Fruit fly (Drosophila melanogaster) whole organism, larva: ENCODE data around the gene Bsg.
A peak's percentile ranks its signal among the peaks of the same experiment; 100 is the strongest.

Source experiments
- noc ChIP-seq: fragments of 200-800 bp; sonication (Bioruptor generic); optimal IDR thresholded peaks from 3 replicates; lab custom pipeline; 2019; ENCODE audit warnings: missing biosample characterization, mild to moderate bottlenecking, missing genetic modification characterization, moderate library complexity

The Bsg gene

DNA sequence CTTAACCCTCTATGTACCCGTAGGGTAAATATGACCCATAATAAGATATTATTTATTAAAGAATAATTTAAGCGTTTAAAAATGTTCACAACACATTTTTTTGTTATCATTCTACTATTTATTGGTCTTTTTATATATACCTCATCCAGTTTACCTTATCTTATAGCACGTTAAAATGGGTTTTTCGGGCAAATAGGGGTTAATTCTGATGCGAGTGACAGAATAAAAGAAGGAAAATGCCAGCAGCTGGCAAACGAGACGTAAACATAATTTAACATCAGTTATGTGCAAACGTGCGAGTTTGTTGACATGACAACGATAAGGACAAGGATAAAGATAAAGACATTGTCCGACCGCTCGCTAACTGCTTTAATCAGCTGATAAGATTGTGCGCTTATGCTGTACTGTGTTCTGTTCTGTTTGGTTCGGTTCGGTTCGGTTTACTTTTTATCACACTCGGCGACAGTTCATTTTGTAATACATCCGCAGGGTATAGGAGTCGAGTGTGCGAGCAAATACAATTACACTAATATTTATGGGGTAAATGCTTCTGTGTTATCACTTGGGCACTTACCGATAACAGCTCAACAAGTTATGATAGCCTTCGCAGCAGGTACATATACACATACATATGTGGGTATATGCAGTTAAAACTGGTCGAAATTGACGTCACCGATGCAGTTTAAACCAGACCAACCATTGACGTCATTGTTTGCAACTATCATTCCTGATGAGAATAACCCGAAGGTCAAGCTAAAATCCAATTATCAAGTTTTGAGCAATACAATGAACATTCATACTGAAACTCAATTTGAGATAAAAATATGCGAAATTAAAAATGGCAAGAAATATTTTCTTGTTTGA, 17.5 kb downstream of the Bsg start:
- TF ChIP-seq noc (tag; lab: Kevin White, UChicago): peak; percentile 64

DNA sequence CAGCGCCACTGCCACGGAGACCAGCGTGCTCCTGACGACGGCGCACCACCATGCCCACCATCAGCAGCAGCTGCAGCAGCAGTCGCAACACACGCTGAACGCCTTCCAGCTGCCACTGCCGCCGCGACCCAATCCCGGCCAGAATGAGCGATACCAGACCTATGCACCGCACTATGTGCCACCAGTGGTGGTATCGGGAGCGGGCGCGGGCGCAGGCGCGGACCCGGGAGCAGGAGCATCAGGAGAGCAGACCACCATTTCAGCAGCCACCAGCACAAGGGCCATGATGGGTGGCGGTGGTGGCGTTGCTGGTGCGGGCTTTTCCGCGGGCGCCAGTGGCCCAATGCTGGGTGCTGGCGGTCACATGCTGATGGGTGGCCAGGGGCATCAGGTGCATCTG, 19.9 kb downstream of the Bsg start:
- TF ChIP-seq noc (tag; lab: Kevin White, UChicago): no peak

DNA sequence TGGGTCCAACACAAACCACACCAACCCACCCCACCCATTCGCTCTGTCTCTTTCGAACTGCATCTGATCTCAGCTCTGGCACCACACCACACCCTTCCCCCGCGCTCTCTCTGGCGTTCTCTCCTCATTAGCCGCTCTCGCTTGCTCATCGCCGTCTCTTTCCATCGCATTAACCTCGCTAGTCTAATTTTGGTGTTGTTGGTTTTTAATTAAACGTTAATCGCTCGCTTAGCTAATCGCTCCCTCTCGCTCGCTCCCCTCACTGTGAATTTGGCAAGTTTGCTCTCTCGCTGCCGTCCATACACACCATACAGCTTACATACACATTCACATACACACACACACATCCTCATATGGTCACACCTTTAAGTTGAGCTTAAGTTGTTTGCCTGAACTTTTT, 20.9 kb downstream of the Bsg start:
- TF ChIP-seq noc (tag; lab: Kevin White, UChicago): no peak

DNA sequence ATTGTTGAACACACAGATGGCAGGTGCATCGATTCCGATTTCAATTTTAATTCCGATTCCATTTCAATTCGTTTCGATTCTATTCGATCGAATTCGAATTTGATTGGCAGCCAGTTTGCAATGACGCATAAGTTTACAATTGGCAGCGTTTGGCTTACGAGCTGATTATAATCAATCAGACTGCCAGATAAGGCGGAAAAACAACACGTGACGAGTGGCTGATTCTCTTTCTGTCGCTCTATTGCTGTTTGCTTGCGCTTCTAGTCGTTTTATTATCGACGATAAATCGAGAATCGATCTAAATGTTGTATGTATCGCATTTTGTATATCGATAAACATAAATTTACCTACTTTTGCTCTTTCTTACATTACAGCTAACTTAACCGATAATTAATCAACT, 21.5 kb downstream of the Bsg start:
- TF ChIP-seq noc (tag; lab: Kevin White, UChicago): no peak

DNA sequence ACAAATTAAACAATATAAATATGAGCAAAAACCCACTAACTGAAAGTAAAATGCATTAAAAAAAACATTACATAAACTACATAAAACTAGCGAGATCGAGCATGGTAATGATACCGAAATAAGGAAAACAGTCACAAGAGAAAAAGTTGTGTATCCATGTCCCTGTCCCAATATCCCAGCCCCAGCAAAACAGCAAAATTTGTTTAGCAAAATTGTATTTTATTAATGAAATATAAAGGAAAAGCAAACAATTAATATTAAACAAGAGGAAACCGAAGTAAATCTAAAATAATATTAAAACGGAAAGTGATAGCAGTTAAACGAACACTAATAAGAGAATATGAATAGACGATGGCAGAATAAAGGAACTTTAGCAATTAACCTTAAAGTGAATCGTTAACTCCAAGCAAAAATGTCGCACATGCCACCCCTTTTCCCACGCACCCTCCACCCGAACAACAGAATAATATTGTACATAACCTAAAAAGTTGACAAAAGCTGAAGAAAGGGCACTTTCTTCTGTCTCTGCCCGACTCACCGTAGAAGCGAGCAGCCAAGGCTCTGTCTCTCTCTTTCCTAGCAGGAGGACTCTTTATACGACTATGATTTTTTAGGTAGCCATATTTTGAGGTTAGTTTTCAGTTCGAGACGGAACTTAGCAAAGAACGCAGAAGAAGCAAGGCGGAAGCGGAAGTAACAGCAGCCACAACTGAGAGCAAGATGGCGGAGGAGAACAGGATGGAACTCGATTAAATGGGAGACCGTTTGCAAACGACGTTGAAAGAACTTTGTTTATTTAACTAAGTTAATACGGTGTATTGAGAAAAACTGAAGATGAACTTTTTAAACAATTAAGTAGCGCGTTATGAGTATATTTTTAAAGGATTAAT, 27.6 kb downstream of the Bsg start:
- no peak for TF ChIP-seq noc (tag; lab: Kevin White, UChicago)

DNA sequence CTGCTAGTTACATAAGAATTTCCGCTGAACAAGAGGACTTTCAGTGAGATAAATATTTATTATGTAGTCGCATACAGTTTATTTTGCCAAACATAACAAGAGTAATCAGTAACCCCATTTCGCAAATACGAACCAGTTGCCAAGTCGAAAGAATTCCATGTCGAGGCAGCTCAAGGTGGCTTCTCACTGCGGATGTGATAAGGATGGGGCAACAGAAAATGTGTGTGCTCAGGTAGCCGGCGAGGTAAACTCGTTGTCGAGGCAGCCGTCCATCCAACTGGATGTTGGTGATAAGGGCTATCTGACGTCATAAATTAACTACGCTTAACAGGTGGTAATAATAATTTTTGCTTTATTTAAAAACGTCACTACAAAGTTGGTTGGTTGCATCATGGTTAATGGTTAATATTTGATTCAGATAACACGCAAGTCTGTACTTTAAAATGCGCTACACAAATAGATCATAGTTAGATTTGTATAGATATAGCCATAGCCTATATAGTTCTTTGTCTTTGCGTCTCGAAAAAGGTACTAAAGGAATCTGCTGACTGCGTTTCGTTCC, 33.5 kb downstream of the Bsg start:
- peak; percentile 41 for TF ChIP-seq noc (tag; lab: Kevin White, UChicago)

DNA sequence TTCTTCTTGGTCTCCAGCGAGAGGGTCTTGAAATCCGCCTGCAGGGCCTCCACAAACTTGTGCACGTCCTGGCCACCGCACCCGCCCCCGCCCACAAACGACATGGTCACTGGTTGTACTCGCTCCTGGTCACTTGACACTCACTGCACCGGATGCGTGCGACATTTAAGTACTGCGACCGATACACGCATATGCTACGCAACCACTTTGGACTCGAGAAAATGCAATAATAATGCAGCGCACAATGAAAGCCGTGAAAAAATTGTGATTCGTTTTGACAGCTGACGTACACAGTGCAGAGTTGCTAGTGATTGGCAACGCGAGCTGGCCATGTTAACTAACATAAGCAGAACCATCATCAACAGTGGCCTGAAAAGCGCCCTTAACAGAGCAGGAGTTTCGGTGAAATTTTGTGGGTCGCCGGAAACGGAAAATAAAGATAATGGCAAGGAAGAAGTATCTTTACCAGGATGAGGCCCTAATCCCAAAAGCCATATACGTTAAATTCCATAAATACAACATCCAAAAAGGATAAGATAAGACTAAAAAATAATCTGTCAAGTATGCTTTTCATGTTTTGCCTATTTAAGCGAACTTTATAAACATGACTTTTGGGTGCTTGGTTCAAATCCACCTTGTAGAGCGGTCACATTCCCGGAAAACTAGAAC, 40.6 kb downstream of the Bsg start, which contains the start of the genes mon2 and CG8673:
Gene mon2, minus strand, starts transcription at position 300 of the 669 bp plus-strand sequence.
Gene CG8673, plus strand, starts transcription at position 619 of the 669 bp plus-strand sequence.
- peak; percentile 7 for TF ChIP-seq noc (tag; lab: Kevin White, UChicago)

DNA sequence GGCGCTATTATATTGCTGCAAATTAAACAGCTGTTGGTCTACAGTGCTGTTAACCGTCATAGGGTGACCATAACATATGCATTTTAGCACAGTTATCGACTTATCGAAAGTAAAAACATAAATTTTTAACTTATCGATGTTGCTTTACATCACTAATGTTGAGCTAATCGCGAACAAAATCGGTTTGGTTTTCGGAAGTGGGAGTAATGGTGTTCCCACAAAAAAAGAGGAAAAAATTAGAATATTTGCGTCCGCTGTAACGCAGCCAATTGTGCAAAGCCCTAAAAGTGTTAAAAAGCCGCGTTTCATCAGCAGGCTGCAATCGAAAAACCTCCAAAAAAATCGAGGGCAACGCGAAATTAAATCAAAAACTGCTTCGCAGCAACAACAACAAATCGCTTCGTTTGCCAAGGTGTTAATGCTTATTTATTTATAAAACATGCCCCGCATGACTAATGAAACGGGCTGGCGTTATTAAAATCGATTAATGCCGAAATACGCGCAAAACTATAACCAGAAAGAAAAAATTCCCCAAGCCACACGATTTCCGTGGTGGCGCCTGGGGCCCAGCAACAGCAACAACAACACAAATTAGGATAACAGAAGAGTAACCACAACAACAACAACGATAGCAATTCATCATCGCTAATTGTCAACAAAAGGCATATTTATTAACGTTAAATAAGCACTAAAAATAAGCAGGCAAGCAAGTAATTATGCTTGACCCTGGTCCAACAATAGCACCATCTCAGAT, 43.8 kb downstream of the Bsg start, which contains the start of the genes CG12375 and CG8668:
Gene CG12375, minus strand, starts transcription at position 42 of the 754 bp plus-strand sequence.
Gene CG8668, plus strand, starts transcription at position 153 of the 754 bp plus-strand sequence.
- peak; percentile 32 for TF ChIP-seq noc (tag; lab: Kevin White, UChicago)

DNA sequence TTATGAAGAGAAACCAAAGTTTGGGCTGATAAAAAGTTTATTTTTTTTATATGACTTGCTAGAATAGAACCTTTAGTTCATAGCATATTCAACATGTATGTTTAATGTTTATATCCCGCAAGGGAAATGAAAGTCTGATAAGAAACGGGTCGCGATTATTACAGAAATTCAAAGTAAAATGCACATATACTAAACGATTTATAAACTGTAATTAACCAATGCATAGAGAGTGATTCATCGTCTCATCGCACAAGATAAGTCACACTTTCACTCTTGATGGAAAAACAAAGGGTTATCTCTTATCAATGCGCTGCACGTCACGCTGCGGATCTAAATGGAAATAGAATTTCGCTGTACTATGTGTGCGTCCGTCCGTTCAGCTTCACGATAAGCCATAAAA, 45.7 kb downstream of the Bsg start:
- no peak for TF ChIP-seq noc (tag; lab: Kevin White, UChicago)

DNA sequence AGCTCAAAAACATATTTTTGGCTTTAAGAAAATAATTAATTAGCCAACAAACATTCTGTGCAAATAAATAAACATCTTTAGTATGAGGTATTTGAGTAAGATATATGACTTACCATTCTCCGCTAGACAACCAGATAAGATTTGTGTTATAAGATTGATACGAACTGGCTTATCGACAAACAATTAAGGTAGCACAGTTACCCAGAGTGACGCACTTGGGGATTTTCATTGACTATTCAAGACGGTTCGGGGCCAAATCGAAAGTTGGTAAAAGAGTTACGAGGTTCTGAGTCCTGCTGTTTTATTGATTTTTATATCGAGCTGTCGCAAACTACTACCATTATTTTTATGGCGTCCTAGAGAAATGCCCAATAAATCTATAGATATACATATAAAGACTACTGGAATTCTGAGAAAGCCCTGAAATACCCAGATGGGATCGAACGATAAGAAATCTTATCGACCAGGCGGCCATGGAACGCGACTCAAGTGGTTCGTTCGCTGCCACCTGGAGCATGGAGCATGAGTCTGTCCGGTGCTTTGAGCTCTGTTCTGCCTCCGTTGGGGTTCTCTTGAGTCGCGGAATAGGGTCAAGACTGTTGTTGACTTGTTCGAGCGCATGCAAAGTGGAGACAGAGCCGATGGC, 46.9 kb downstream of the Bsg start:
- TF ChIP-seq noc (tag; lab: Kevin White, UChicago): peak; percentile 47

DNA sequence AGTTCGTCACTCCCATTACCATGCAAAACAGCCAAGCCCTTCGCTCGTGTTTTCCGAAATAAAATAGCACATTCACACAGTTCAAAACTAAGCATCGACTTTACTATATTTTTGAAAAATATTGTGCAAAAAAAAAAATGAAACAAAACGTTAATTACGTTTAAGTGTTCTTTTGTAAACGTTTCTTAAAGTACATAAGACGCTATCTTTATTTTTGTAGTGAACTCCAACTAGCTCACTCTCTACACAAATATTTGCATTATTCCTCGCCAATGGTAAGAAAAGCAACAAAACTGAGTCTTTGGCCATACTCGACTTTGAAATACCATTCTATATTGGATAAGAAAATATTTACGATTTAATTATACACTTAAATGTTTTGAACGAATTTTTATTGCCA, 47.5 kb downstream of the Bsg start:
- no peak for TF ChIP-seq noc (tag; lab: Kevin White, UChicago)

DNA sequence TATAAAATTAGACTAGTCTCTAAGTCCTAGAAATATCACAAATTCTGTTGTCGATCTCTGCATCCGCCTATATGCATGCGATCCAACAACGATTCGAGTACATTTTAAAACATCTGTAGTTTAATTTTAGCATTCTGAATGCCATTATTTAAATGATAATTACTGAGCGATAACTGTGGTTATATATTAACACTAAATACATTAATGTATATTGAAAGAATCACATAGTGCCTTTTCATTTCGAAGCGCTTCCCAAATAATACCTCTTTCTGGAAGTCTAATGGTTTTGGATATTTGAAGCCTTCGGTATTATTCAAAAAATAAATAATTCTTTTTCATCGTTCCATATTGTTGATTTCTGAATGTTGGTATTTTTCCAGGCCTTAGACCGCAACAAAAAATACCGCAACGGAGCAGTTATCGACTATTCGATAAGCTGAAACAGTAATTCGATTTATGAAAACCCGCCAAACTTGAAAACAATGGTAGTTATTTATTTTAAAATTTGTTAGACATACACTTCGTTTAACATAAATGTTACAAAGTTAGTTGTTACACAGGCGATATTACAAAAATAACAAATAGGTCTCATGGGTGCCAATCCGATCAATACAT, 50.7 kb downstream of the Bsg start:
- TF ChIP-seq noc (tag; lab: Kevin White, UChicago): no peak

DNA sequence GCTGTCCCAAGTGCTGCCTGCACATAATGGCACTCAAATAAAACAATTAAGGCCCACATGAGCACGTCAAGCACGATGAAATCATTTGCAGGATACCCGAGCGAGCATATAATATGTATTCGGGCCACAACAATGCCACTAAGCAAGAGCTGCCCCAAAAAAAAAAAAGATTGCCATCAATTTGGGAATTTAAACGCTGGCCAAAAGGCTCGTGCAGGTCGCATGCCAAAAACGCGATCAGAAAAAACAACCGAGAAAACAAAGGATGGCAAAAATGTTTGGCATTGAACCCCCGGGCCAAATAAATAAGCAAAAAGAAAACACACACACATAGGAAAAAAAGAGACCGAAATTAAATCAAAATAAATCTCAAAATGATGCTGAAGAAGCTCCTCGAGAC, 59.5 kb downstream of the Bsg start:
- no peak for TF ChIP-seq noc (tag; lab: Kevin White, UChicago)
